Fruit fly (Drosophila melanogaster) whole organism, embryonic: Measurements from ENCODE around the gene CG13476.
A peak's percentile ranks its signal among the peaks of the same experiment; 100 is the strongest.

Experiments
- ATbp ChIP-seq: fragments of 200-800 bp; sonication (Bioruptor generic); optimal IDR thresholded peaks from 2 replicates; lab custom pipeline; 2017; ENCODE audit warnings: missing biosample characterization, mild to moderate bottlenecking, missing genetic modification characterization, missing genetic modification reagents
- Antp ChIP-seq: fragments of 200-800 bp; sonication (Bioruptor generic); optimal IDR thresholded peaks from 3 replicates; lab custom pipeline; 2016; ENCODE audit warnings: missing biosample characterization, missing genetic modification characterization
- Awh ChIP-seq: fragments of 200-800 bp; sonication (Bioruptor generic); IDR thresholded peaks from 2 replicates; pipeline ENCODE4, ENCODE4 v1.3.6; 2022; ENCODE audit warnings: missing biosample characterization, missing genetic modification characterization
- B-H1 ChIP-seq: fragments of 200-800 bp; sonication (Bioruptor generic); IDR thresholded peaks from 3 replicates; pipeline ENCODE4 v1.3.6; 2022; ENCODE audit warnings: missing biosample characterization, missing genetic modification characterization
- BEAF-32 ChIP-seq: fragments of 200-800 bp; sonication (Bioruptor generic); optimal IDR thresholded peaks from 3 replicates; lab custom pipeline; 2017; ENCODE audit warnings: missing biosample characterization, missing genetic modification characterization, mild to moderate bottlenecking, moderate library complexity, missing genetic modification reagents
- CG10462 ChIP-seq: fragments of 200-800 bp; sonication (Bioruptor generic); optimal IDR thresholded peaks from 2 replicates; lab custom pipeline; 2016; ENCODE audit warnings: missing biosample characterization, missing genetic modification characterization
- CG10654 ChIP-seq: fragments of 200-800 bp; sonication (Bioruptor generic); optimal IDR thresholded peaks from 2 replicates; lab custom pipeline; 2016; ENCODE audit warnings: missing biosample characterization, missing genetic modification characterization
- CG10959 ChIP-seq: fragments of 200-800 bp; sonication (Bioruptor generic); IDR thresholded peaks from 2 replicates; pipeline ENCODE4 v1.3.6; 2022; ENCODE audit warnings: missing biosample characterization, missing genetic modification characterization
- CG11695 ChIP-seq: fragments of 200-800 bp; sonication (Bioruptor generic); IDR thresholded peaks from 3 replicates; pipeline ENCODE4 v1.3.6; 2022; ENCODE audit warnings: missing biosample characterization, missing genetic modification characterization
- CG12155 ChIP-seq: fragments of 200-800 bp; sonication (Bioruptor generic); optimal IDR thresholded peaks from 3 replicates; lab custom pipeline; 2016; ENCODE audit warnings: missing biosample characterization, missing genetic modification characterization
- CG12659 ChIP-seq: fragments of 200-800 bp; sonication (Bioruptor generic); optimal IDR thresholded peaks from 3 replicates; lab custom pipeline; 2017; ENCODE audit warnings: mild to moderate bottlenecking, missing biosample characterization, missing genetic modification reagents, missing genetic modification characterization
- CG12769 ChIP-seq: fragments of 200-800 bp; sonication (Bioruptor generic); optimal IDR thresholded peaks from 2 replicates; lab custom pipeline; 2019; ENCODE audit warnings: missing biosample characterization, mild to moderate bottlenecking, missing genetic modification characterization, moderate library complexity
- CG13123 ChIP-seq: fragments of 200-800 bp; sonication (Bioruptor generic); optimal IDR thresholded peaks from 2 replicates; lab custom pipeline; 2016; ENCODE audit warnings: missing biosample characterization, missing genetic modification characterization
- CG13296 ChIP-seq: fragments of 200-800 bp; sonication (Bioruptor generic); optimal IDR thresholded peaks from 3 replicates; lab custom pipeline; 2018; ENCODE audit warnings: missing biosample characterization, mild to moderate bottlenecking, missing genetic modification characterization
- CG13624 ChIP-seq: fragments of 200-800 bp; sonication (Bioruptor generic); optimal IDR thresholded peaks from 2 replicates; lab custom pipeline; 2016; ENCODE audit warnings: missing biosample characterization, missing genetic modification characterization
- CG13894 ChIP-seq: fragments of 200-800 bp; sonication (Bioruptor generic); optimal IDR thresholded peaks from 3 replicates; lab custom pipeline; 2018; ENCODE audit warnings: missing biosample characterization, mild to moderate bottlenecking, missing genetic modification characterization, moderate library complexity
- CG15601 ChIP-seq: fragments of 200-800 bp; sonication (Bioruptor generic); optimal IDR thresholded peaks from 3 replicates; lab custom pipeline; 2019; ENCODE audit warnings: missing biosample characterization, mild to moderate bottlenecking, missing genetic modification characterization, moderate library complexity
- CG16779 ChIP-seq: fragments of 200-800 bp; sonication (Bioruptor generic); IDR thresholded peaks from 2 replicates; pipeline ENCODE4 v1.3.6; 2022; ENCODE audit warnings: missing biosample characterization, missing genetic modification characterization
- CG16863 ChIP-seq: fragments of 200-800 bp; sonication (Bioruptor generic); optimal IDR thresholded peaks from 3 replicates; lab custom pipeline; 2016; ENCODE audit warnings: missing biosample characterization, missing genetic modification characterization
- CG17385 ChIP-seq: fragments of 200-800 bp; sonication (Bioruptor generic); optimal IDR thresholded peaks from 3 replicates; lab custom pipeline; 2018; ENCODE audit warnings: missing biosample characterization, mild to moderate bottlenecking, missing genetic modification characterization
- CG17802 ChIP-seq: fragments of 200-800 bp; sonication (Bioruptor generic); optimal IDR thresholded peaks from 2 replicates; lab custom pipeline; 2018; ENCODE audit warnings: missing biosample characterization, mild to moderate bottlenecking, missing genetic modification characterization, moderate library complexity
- CG18011 ChIP-seq: fragments of 200-800 bp; sonication (Bioruptor generic); optimal IDR thresholded peaks from 2 replicates; lab custom pipeline; 2017; ENCODE audit warnings: missing biosample characterization, missing genetic modification characterization, mild to moderate bottlenecking, moderate library complexity, missing genotype
- CG34422 ChIP-seq: fragments of 200-800 bp; sonication (Bioruptor generic); IDR thresholded peaks from 3 replicates; pipeline ENCODE4 v1.3.6; 2022; ENCODE audit warnings: missing biosample characterization, missing genetic modification characterization
- CG7839 ChIP-seq: fragments of 200-800 bp; sonication (Bioruptor generic); optimal IDR thresholded peaks from 3 replicates; lab custom pipeline; 2018; ENCODE audit warnings: missing biosample characterization, mild to moderate bottlenecking, missing genetic modification characterization, moderate library complexity
- CG8290 ChIP-seq, 3 experiments: fragments of 200-800 bp; sonication (Bioruptor generic); optimal IDR thresholded peaks; 2 replicates each; lab custom pipeline; 2016 to 2019; ENCODE audit warnings: missing biosample characterization in 3 of 3, missing genetic modification characterization in 3 of 3, mild to moderate bottlenecking in 2 of 3, moderate library complexity in 1 of 3
- CHES-1-like ChIP-seq: fragments of 200-800 bp; sonication (Bioruptor generic); optimal IDR thresholded peaks from 2 replicates; lab custom pipeline; 2016; ENCODE audit warnings: missing biosample characterization, missing genetic modification characterization
- Chrac-16 ChIP-seq: fragments of 200-800 bp; sonication (Bioruptor generic); optimal IDR thresholded peaks from 3 replicates; lab custom pipeline; 2016; ENCODE audit warnings: missing biosample characterization, missing genetic modification characterization
- Dad ChIP-seq: fragments of 200-800 bp; sonication (Bioruptor generic); optimal IDR thresholded peaks from 3 replicates; lab custom pipeline; 2016; ENCODE audit warnings: missing biosample characterization, missing genetic modification characterization
- HHEX ChIP-seq: fragments of 200-800 bp; sonication (Bioruptor generic); optimal IDR thresholded peaks from 3 replicates; lab custom pipeline; 2017; ENCODE audit warnings: missing biosample characterization, mild to moderate bottlenecking, missing genetic modification characterization, missing genetic modification reagents
- HLHmδ ChIP-seq: fragments of 200-800 bp; sonication (Bioruptor generic); optimal IDR thresholded peaks from 2 replicates; lab custom pipeline; 2018; ENCODE audit warnings: missing biosample characterization, mild to moderate bottlenecking, missing genetic modification characterization, moderate library complexity
- Hey ChIP-seq: fragments of 200-800 bp; sonication (Bioruptor generic); optimal IDR thresholded peaks from 3 replicates; lab custom pipeline; 2018; ENCODE audit warnings: missing biosample characterization, mild to moderate bottlenecking, missing genetic modification characterization
- Hr39 ChIP-seq: fragments of >200 bp; optimal IDR thresholded peaks from 2 replicates; lab custom pipeline; 2017
- Hr51 ChIP-seq, 2 experiments: fragments of 200-800 bp; sonication (Bioruptor generic); optimal IDR thresholded peaks; 2 replicates in 1 of 2; 3 replicates in 1 of 2; lab custom pipeline; 2016 to 2018; ENCODE audit warnings: missing biosample characterization in 2 of 2, missing genetic modification characterization in 2 of 2, mild to moderate bottlenecking in 1 of 2, moderate library complexity in 1 of 2
- Spps ChIP-seq: fragments of 200-800 bp; sonication (Bioruptor generic); optimal IDR thresholded peaks from 2 replicates; lab custom pipeline; 2018; ENCODE audit warnings: missing biosample characterization, mild to moderate bottlenecking, missing genetic modification characterization
- ab ChIP-seq: fragments of 200-800 bp; sonication (Bioruptor generic); optimal IDR thresholded peaks from 2 replicates; lab custom pipeline; 2016; ENCODE audit warnings: missing biosample characterization, missing genetic modification characterization
- az2 ChIP-seq: fragments of 200-800 bp; sonication (Bioruptor generic); optimal IDR thresholded peaks from 3 replicates; lab custom pipeline; 2016; ENCODE audit warnings: missing biosample characterization, missing genetic modification characterization
- bcd ChIP-seq: fragments of 200-800 bp; sonication (Bioruptor generic); optimal IDR thresholded peaks from 2 replicates; lab custom pipeline; 2017; ENCODE audit warnings: missing biosample characterization, mild to moderate bottlenecking, missing genetic modification characterization
- bsh ChIP-seq, 2 experiments: fragments of 200-800 bp; sonication (Bioruptor generic); optimal IDR thresholded peaks; 2 replicates each; lab custom pipeline; 2017 to 2018; ENCODE audit warnings: mild to moderate bottlenecking in 2 of 2, missing biosample characterization in 2 of 2, missing genetic modification characterization in 2 of 2, moderate library complexity in 1 of 2
- chif ChIP-seq, 2 experiments: fragments of 200-800 bp; sonication (Bioruptor generic); optimal IDR thresholded peaks; 3 replicates each; lab custom pipeline; 2016; ENCODE audit warnings: missing biosample characterization in 2 of 2, missing genetic modification characterization in 2 of 2
- danr ChIP-seq: fragments of 200-800 bp; sonication (Bioruptor generic); IDR thresholded peaks from 2 replicates; pipeline ENCODE4 v1.3.6; 2022; ENCODE audit warnings: missing biosample characterization, missing genetic modification characterization
- dmrt99B ChIP-seq: fragments of 200-800 bp; sonication (Bioruptor generic); optimal IDR thresholded peaks from 2 replicates; lab custom pipeline; 2018; ENCODE audit warnings: missing biosample characterization, mild to moderate bottlenecking, missing genetic modification characterization, moderate library complexity
- gsb ChIP-seq: fragments of 200-800 bp; sonication (Bioruptor generic); IDR thresholded peaks from 2 replicates; pipeline ENCODE4 v1.3.6; 2022; ENCODE audit warnings: missing biosample characterization, missing genetic modification characterization
- hb ChIP-seq: fragments of 200-800 bp; sonication (Bioruptor generic); IDR thresholded peaks from 3 replicates; pipeline ENCODE4 v1.3.6; 2022; ENCODE audit warnings: missing biosample characterization, missing genetic modification characterization; ENCODE audit not compliant: partially characterized antibody
- lilli ChIP-seq: fragments of 200-800 bp; sonication (Bioruptor generic); optimal IDR thresholded peaks from 3 replicates; lab custom pipeline; 2016; ENCODE audit warnings: missing biosample characterization, missing genetic modification characterization
- mam ChIP-seq: fragments of 200-800 bp; sonication (Bioruptor generic); optimal IDR thresholded peaks from 3 replicates; lab custom pipeline; 2016; ENCODE audit warnings: missing biosample characterization, missing genetic modification characterization
- odd ChIP-seq: fragments of 200-800 bp; sonication (Bioruptor generic); optimal IDR thresholded peaks from 2 replicates; lab custom pipeline; 2017; ENCODE audit warnings: missing biosample characterization, mild to moderate bottlenecking, missing genetic modification characterization
- pan ChIP-seq, 4 experiments: fragments of >200 bp in 3 of 4; fragments of 200-800 bp in 1 of 4; sonication (Bioruptor generic) in 1 of 4; optimal IDR thresholded peaks in 3 of 4; IDR thresholded peaks in 1 of 4; 2 replicates each; pipeline versions ENCODE4 v1.3.6 to Lab custom; 2017 to 2022; ENCODE audit warnings: missing biosample characterization in 2 of 4, missing genetic modification characterization in 2 of 4, mixed read lengths in 1 of 4
- sug ChIP-seq: fragments of 200-800 bp; optimal IDR thresholded peaks from 2 replicates; lab custom pipeline; 2019; ENCODE audit warnings: missing biosample characterization, mild to moderate bottlenecking, missing genetic modification characterization, moderate library complexity
- wdn ChIP-seq: fragments of 200-800 bp; sonication (Bioruptor generic); IDR thresholded peaks from 2 replicates; pipeline ENCODE4 v1.3.6; 2022; ENCODE audit warnings: missing biosample characterization, missing genetic modification characterization

Gene CG13476

dm6 chr3L:14708053-14708452, 2.8 kb downstream of the CG13476 start (continued):
- TF ChIP-seq Hr51 (GFP tag; optimal IDR thresholded peaks at IDR 0.05; lab: Kevin White, UChicago), result peak in 1 of 2 experiments; percentile 33
- peak; percentile 44 for TF ChIP-seq CG12659 (GFP tag; lab: Kevin White, UChicago)
- TF ChIP-seq CG10462 (GFP tag; lab: Kevin White, UChicago), result peak; percentile 3
- TF ChIP-seq CG18011, result peak; percentile 22
- peak; percentile 59 for TF ChIP-seq CG13296
- no peak for TF ChIP-seq hb (GFP tag; lab: Robert Waterston, UW)
- TF ChIP-seq Hey (tag; lab: Kevin White, UChicago), result peak; percentile 27
- no peak for TF ChIP-seq Dad
- peak; percentile 30 for TF ChIP-seq lilli (GFP tag; lab: Kevin White, UChicago)
- TF ChIP-seq Hr39 (lab: Kevin White, UChicago), result no peak
- no peak for TF ChIP-seq gsb (GFP tag; lab: Robert Waterston, UW)
- no peak for TF ChIP-seq HLHmδ (GFP tag; lab: Kevin White, UChicago)
- TF ChIP-seq bsh (GFP tag; optimal IDR thresholded peaks at IDR 0.05; lab: Kevin White, UChicago), result no peak
- TF ChIP-seq CG15601 (tag; lab: Kevin White, UChicago), result peak; percentile 22
- TF ChIP-seq CG12769, result peak; percentile 54
- peak; percentile 56 for TF ChIP-seq CG13123 (GFP tag; lab: Kevin White, UChicago)
- no peak for TF ChIP-seq CG17802 (tag; lab: Kevin White, UChicago)
- TF ChIP-seq CG11695 (GFP tag; lab: Robert Waterston, UW), result peak; percentile 65; the same call in 1 of the 3 replicates
- TF ChIP-seq chif (GFP tag; optimal IDR thresholded peaks at IDR 0.05; lab: Kevin White, UChicago), result peak in 1 of 2 experiments; percentile 64
- TF ChIP-seq wdn, result peak; percentile 51; the same call in 1 of the 2 replicates
- TF ChIP-seq ab (GFP tag; lab: Kevin White, UChicago), result no peak
- TF ChIP-seq CG12155, result no peak
- no peak for TF ChIP-seq CG16863 (GFP tag; lab: Kevin White, UChicago)
- peak; percentile 8 for TF ChIP-seq CG7839 (tag; lab: Kevin White, UChicago)
- peak; percentile 4 for TF ChIP-seq sug (tag; lab: Kevin White, UChicago)
- peak; percentile 18; the same call in 1 of the 3 replicates for TF ChIP-seq B-H1 (GFP tag; lab: Robert Waterston, UW)
- TF ChIP-seq CG16779 (GFP tag; lab: Robert Waterston, UW), result peak; percentile 48; the same call in 1 of the 2 replicates
- TF ChIP-seq CG34422 (GFP tag; lab: Robert Waterston, UW), result no peak
- peak; percentile 37 for TF ChIP-seq CG10654
- TF ChIP-seq pan (optimal IDR thresholded peaks at IDR 0.05; lab: Kevin White, UChicago), result no peak
- peak in 1 of 2 experiments; percentile 62 for TF ChIP-seq pan (GFP tag; optimal IDR thresholded peaks at IDR 0.05 in 1 of 2, IDR thresholded peaks at IDR 0.05 in 1 of 2)
- peak; percentile 18 for TF ChIP-seq bcd (GFP tag; lab: Kevin White, UChicago)
- TF ChIP-seq CG17385 (GFP tag; lab: Kevin White, UChicago), result peak; percentile 19
- TF ChIP-seq Awh (GFP tag; lab: Robert Waterston, UW), result peak; percentile 66
- peak; percentile 45 for TF ChIP-seq CG13894
- TF ChIP-seq CHES-1-like (GFP tag; lab: Kevin White, UChicago), result peak; percentile 62
- TF ChIP-seq dmrt99B (tag; lab: Kevin White, UChicago), result peak; percentile 44
- TF ChIP-seq CG13624, result peak; percentile 51
- no peak for TF ChIP-seq Spps
- peak; percentile 15 for TF ChIP-seq Antp (GFP tag; lab: Kevin White, UChicago)
- peak; percentile 46 for TF ChIP-seq ATbp (GFP tag; lab: Kevin White, UChicago)
- no peak for TF ChIP-seq az2
- no peak for TF ChIP-seq CG10959 (GFP tag; lab: Robert Waterston, UW)
- TF ChIP-seq danr, result no peak
- TF ChIP-seq HHEX (GFP tag; lab: Kevin White, UChicago), result peak; percentile 59
- TF ChIP-seq CG8290 (GFP tag; optimal IDR thresholded peaks at IDR 0.05; lab: Kevin White, UChicago), result no peak
- TF ChIP-seq CG8290 (tag; optimal IDR thresholded peaks at IDR 0.05; lab: Kevin White, UChicago), result peak in 1 of 2 experiments; percentile 71
- no peak for TF ChIP-seq BEAF-32
- peak; percentile 52 for TF ChIP-seq mam
- TF ChIP-seq odd, result peak; percentile 40
- no peak for TF ChIP-seq Chrac-16 (GFP tag; lab: Kevin White, UChicago)
